Worm (Caenorhabditis elegans): ENCODE results near the gene F42A10.6.

F42A10.6 gene

ce11 chrIII:6168497-6169227, 8.0 kb downstream of the F42A10.6 start, which contains the start of gene efk-1 (continued):
- TF ChIP-seq rpc-1 (optimal IDR thresholded peaks at IDR 0.05) (no peak), rpc-1 (tag; optimal IDR thresholded peaks at IDR 0.05) (no peak), F10E7.11 (tag; optimal IDR thresholded peaks at IDR 0.05) (no peak), dpff-1 (tag; optimal IDR thresholded peaks at IDR 0.05) (no peak), F57A8.1 (GFP tag; optimal IDR thresholded peaks at IDR 0.05) (no peak), aptf-3 (GFP tag; IDR thresholded peaks at IDR 0.05) (no peak), bed-1 (GFP tag; IDR thresholded peaks at IDR 0.05) (no peak), madf-6 (GFP tag; IDR thresholded peaks at IDR 0.05) (no peak), F55B11.4 (tag; optimal IDR thresholded peaks at IDR 0.05; ENCODE audit: borderline replicate concordance, insufficient read depth) (no peak), Y53F4B.3 (GFP tag; IDR thresholded peaks at IDR 0.05) (no peak), rec-8 (tag; optimal IDR thresholded peaks at IDR 0.05) (no peak), cebp-2 (GFP tag; IDR thresholded peaks at IDR 0.05) (no peak), rcor-1 (GFP tag; IDR thresholded peaks at IDR 0.05) (no peak)

- peak; percentile 20; the same call in 1 of the 2 replicates for TF ChIP-seq nfyb-1 (GFP tag; IDR thresholded peaks at IDR 0.05)
- no peak for TF ChIP-seq lin-54 (GFP tag; optimal IDR thresholded peaks at IDR 0.05)
Observed at ce11 chrIII:6166634-6167033, 10.0 kb downstream of the F42A10.6 start.

ce11 chrIII:6165240-6165639, 11.4 kb downstream of the F42A10.6 start:
- peak; percentile 7 for TF ChIP-seq chd-7 (tag; optimal IDR thresholded peaks at IDR 0.05)
- peak; percentile 9; the same call in 1 of the 2 replicates for TF ChIP-seq ekl-4 (GFP tag; IDR thresholded peaks at IDR 0.05)
- TF ChIP-seq ztf-26 (tag; optimal IDR thresholded peaks at IDR 0.05): peak; percentile 3
- no peak for TF ChIP-seq xnd-1 (tag; optimal IDR thresholded peaks at IDR 0.05)

ce11 chrIII:6164253-6164971, 12.2 kb downstream of the F42A10.6 start, which contains the start of gene F42A10.9:
TSS of gene F42A10.9 (plus strand) at chrIII:6164573.
- TF ChIP-seq T07F8.4 (tag; optimal IDR thresholded peaks at IDR 0.05) (peak; percentile 9), ama-1 (optimal IDR thresholded peaks at IDR 0.05) (peak; percentile 35), ama-1 (GFP tag; optimal IDR thresholded peaks at IDR 0.05) (peak in 1 of 2 experiments; percentile 2), athp-1 (tag; optimal IDR thresholded peaks at IDR 0.05) (peak; percentile 59), ztf-18 (tag; optimal IDR thresholded peaks at IDR 0.05) (peak; percentile 20), snpc-4 (GFP tag; optimal IDR thresholded peaks at IDR 0.05) (no peak), snpc-4 (tag; optimal IDR thresholded peaks at IDR 0.05) (peak in 1 of 4 experiments; percentile 36), ZK185.1 (tag; optimal IDR thresholded peaks at IDR 0.05; ENCODE audit: poor library complexity, severe bottlenecking) (peak; percentile 16), tlf-1 (GFP tag; optimal IDR thresholded peaks at IDR 0.05) (peak; percentile 47), nfyb-1 (GFP tag; IDR thresholded peaks at IDR 0.05) (0 out of 2 replicates have a peak, but pooled peaks have one; percentile 46), ekl-4 (GFP tag; IDR thresholded peaks at IDR 0.05) (peak; percentile 42; the same call in 1 of the 2 replicates), pbrm-1 (GFP tag; IDR thresholded peaks at IDR 0.05) (peak; percentile 38; the same call in 1 of the 2 replicates), madf-3 (GFP tag; IDR thresholded peaks at IDR 0.05) (no peak), him-1 (tag; optimal IDR thresholded peaks at IDR 0.05) (peak; percentile 5), repo-1 (tag; optimal IDR thresholded peaks at IDR 0.05) (peak; percentile 49), lin-40 (tag; optimal IDR thresholded peaks at IDR 0.05) (peak; percentile 11), F37B4.10 (GFP tag; IDR thresholded peaks at IDR 0.05) (no peak), Y79H2A.3 (GFP tag; conservative IDR thresholded peaks at IDR 0.05) (no peak), F52B5.7 (tag; optimal IDR thresholded peaks at IDR 0.05) (peak; percentile 55), nhr-120 (GFP tag; IDR thresholded peaks at IDR 0.05) (0 out of 2 replicates have a peak, but pooled peaks have one; percentile 42), cebp-1 (GFP tag; IDR thresholded peaks at IDR 0.05) (no peak), cebp-1 (tag; optimal IDR thresholded peaks at IDR 0.05) (peak; percentile 59), Y56A3A.18 (GFP tag; IDR thresholded peaks at IDR 0.05) (no peak)

Measured in whole organism, young adult.